Worm (Caenorhabditis elegans): ENCODE results near the gene C46A5.6.
A peak's percentile ranks its signal among the peaks of the same experiment; 100 is the strongest.

The C46A5.6 gene

DNA sequence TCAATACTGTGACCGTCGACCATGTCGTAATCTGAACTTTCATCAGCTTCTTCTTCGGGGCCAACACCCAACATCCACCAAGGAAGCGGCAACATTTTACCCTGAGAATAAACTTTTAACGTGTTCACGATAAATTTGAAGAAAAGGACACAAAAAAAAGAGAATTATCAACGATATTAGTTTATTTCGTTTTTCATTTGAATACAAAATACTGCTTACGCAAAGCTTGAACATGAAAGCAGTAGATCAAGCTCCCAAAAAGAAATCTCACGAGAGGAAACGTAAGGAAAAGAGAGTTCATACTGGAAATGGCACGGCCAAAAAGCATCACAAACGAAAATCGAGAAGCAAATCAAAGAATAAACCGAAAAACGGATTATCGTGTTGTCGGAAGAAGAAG, at the start of gene C46A5.6, which contains the start of gene C46A5.1:
C46A5.6 (minus strand) TSS at position 101 of the 400 bp plus-strand sequence.
C46A5.1 (plus strand) TSS at position 184 of the 400 bp plus-strand sequence.
- TF ChIP-seq snpc-4 (tag; optimal IDR thresholded peaks at IDR 0.05) (no peak), nhr-20 (tag; optimal IDR thresholded peaks at IDR 0.05) (no peak), C16A3.4 (tag; optimal IDR thresholded peaks at IDR 0.05) (no peak), ztf-4 (tag; optimal IDR thresholded peaks at IDR 0.05) (no peak), pqm-1 (tag; optimal IDR thresholded peaks at IDR 0.05) (no peak), grh-1 (GFP tag; IDR thresholded peaks at IDR 0.05) (no peak), lin-35 (GFP tag; optimal IDR thresholded peaks at IDR 0.05) (no peak), aly-2 (tag; optimal IDR thresholded peaks at IDR 0.05) (no peak), aha-1 (tag; optimal IDR thresholded peaks at IDR 0.05) (no peak), egl-13 (tag; optimal IDR thresholded peaks at IDR 0.05) (no peak)

DNA sequence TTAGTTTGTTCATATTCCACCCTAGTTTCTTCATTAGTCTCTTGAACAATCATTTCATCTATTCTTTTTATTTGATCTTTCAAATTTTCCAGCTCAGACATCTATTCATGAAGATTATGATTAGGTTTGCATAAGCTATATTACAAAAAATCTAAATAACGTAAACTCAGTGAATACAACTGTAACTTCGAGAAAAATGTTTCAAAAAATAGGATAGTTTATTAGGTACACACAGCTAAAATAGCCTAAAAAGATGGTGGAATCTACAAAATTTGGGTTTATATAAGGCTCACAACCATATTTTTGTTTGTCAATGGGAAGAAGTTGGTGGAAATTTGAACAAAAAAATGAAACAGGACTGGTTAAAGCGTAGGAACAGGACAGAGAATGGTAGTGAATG, 49.1 kb upstream of the C46A5.6 start, which contains the start of gene zgpa-1:
zgpa-1 (minus strand) TSS at position 101 of the 400 bp plus-strand sequence.
- TF ChIP-seq F16B12.6 (tag; optimal IDR thresholded peaks at IDR 0.05), result no peak
- TF ChIP-seq rnt-1 (tag; optimal IDR thresholded peaks at IDR 0.05), result no peak
- no peak for TF ChIP-seq C34B4.2 (tag; optimal IDR thresholded peaks at IDR 0.05)
- no peak for TF ChIP-seq hpl-2 (GFP tag; optimal IDR thresholded peaks at IDR 0.05)
- no peak for TF ChIP-seq mep-1 (tag; optimal IDR thresholded peaks at IDR 0.05)
- no peak for TF ChIP-seq ztf-4 (tag; optimal IDR thresholded peaks at IDR 0.05)
- no peak for TF ChIP-seq fkh-4 (tag; optimal IDR thresholded peaks at IDR 0.05; ENCODE audit: borderline replicate concordance)
- no peak for TF ChIP-seq ceh-82 (tag; optimal IDR thresholded peaks at IDR 0.05)
- no peak for TF ChIP-seq nhr-77 (tag; optimal IDR thresholded peaks at IDR 0.05)
- no peak for TF ChIP-seq unc-130 (tag; optimal IDR thresholded peaks at IDR 0.05)
- TF ChIP-seq ztf-11 (tag; optimal IDR thresholded peaks at IDR 0.05), result no peak
- TF ChIP-seq ceh-63 (GFP tag; optimal IDR thresholded peaks at IDR 0.05), result no peak
- TF ChIP-seq zip-4 (GFP tag; optimal IDR thresholded peaks at IDR 0.05), result no peak
- TF ChIP-seq nhr-76 (tag; optimal IDR thresholded peaks at IDR 0.05), result no peak
- no peak for TF ChIP-seq pag-3 (tag; optimal IDR thresholded peaks at IDR 0.05; ENCODE audit: borderline replicate concordance, insufficient read depth)
- TF ChIP-seq swsn-7 (tag; optimal IDR thresholded peaks at IDR 0.05), result no peak
- no peak for TF ChIP-seq ceh-8 (GFP tag; optimal IDR thresholded peaks at IDR 0.05)
- TF ChIP-seq efl-1 (optimal IDR thresholded peaks at IDR 0.05), result no peak
- TF ChIP-seq efl-1 (GFP tag; optimal IDR thresholded peaks at IDR 0.05 in 1 of 2), result no peak

DNA sequence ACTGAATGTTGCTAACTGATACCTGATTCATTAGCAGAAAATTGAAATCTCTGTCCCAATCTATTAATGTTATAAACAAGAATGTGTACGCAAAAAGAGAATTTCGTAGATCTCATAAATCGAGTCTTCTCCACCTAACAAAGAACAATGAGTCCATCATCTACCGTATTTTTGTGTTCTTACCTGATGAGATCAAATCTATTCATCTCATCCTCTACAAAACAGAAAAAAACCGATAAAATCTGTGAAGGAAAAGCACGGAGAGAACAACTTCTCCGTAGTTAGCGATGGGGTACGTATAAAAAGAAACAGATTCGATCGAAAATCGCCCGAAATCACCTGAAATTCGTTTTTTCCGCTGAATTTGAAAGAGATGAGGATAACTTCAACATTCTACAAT, 44.9 kb upstream of the C46A5.6 start, which contains the start of gene C33H5.1:
C33H5.1 (plus strand) TSS at position 330 of the 400 bp plus-strand sequence.
- no peak for TF ChIP-seq pqm-1 (tag; optimal IDR thresholded peaks at IDR 0.05)
- TF ChIP-seq blmp-1 (tag; optimal IDR thresholded peaks at IDR 0.05), result peak; percentile 10
- TF ChIP-seq efl-1 (optimal IDR thresholded peaks at IDR 0.05), result no peak
- peak in 1 of 2 experiments; percentile 53 for TF ChIP-seq efl-1 (GFP tag; optimal IDR thresholded peaks at IDR 0.05 in 1 of 2)

DNA sequence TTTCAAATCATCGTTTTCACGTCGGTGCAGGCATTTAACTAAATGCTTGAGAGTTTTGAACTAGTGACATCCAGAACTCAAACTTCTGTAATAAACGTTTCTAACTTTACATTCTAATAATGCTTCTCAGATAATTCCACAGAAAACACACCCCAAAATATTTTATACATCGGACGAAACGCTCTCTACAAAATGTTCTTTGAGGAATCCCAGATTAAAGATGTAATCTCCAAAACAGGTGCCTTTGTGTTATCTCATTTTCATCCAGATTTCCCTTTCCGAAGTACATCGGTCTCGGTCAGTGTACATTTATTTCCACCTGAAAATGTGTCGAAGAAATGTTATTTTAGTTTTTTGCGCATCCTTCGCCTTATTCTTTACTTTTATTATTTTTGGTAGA, 41.1 kb upstream of the C46A5.6 start, which contains the start of gene C33H5.2:
C33H5.2 (plus strand) TSS at position 301 of the 400 bp plus-strand sequence.
- TF ChIP-seq blmp-1 (tag; optimal IDR thresholded peaks at IDR 0.05), result peak; percentile 37
- no peak for TF ChIP-seq nhr-77 (tag; optimal IDR thresholded peaks at IDR 0.05)
- TF ChIP-seq nhr-28 (tag; optimal IDR thresholded peaks at IDR 0.05), result no peak

DNA sequence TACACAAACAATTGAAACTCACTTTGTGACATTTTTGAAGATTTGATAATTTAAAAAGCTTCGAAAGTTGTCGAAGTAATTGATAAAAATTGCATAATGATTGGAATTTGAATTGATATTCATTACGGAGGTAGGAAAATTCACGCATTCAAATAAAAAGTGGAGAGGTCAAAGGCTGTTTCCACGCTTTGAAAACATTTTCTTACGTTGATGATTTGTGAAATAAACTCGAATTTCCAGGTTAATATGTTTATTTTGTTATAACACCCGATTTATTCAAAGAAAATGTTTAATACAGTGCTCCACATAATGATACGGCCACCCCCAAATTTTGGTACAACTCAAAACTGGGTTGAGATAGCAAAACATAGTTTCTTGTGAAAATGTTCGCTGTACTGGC, 39.6 kb upstream of the C46A5.6 start, which contains the start of gene C33H5.16:
C33H5.16 (minus strand) TSS at position 101 of the 400 bp plus-strand sequence.
- TF ChIP-seq tbx-2 (tag; optimal IDR thresholded peaks at IDR 0.05) (no peak), sox-4 (tag; optimal IDR thresholded peaks at IDR 0.05) (no peak), ceh-88 (GFP tag; IDR thresholded peaks at IDR 0.05) (no peak), hpl-2 (GFP tag; optimal IDR thresholded peaks at IDR 0.05) (no peak), ceh-8 (GFP tag; optimal IDR thresholded peaks at IDR 0.05) (no peak), vab-15 (tag; optimal IDR thresholded peaks at IDR 0.05) (no peak), ets-5 (GFP tag; IDR thresholded peaks at IDR 0.05) (no peak), pqm-1 (tag; optimal IDR thresholded peaks at IDR 0.05) (no peak), efl-3 (GFP tag; optimal IDR thresholded peaks at IDR 0.05) (no peak), isw-1 (GFP tag; IDR thresholded peaks at IDR 0.05) (no peak), tlp-1 (tag; optimal IDR thresholded peaks at IDR 0.05) (no peak), lin-15B (tag; optimal IDR thresholded peaks at IDR 0.05) (no peak), mab-9 (GFP tag; IDR thresholded peaks at IDR 0.05) (no peak), aly-2 (tag; optimal IDR thresholded peaks at IDR 0.05) (no peak), snpc-4 (tag; optimal IDR thresholded peaks at IDR 0.05) (no peak), Y116A8C.19 (tag; optimal IDR thresholded peaks at IDR 0.05; ENCODE audit: borderline replicate concordance) (no peak), nhr-85 (tag) (no peak), F16B12.6 (tag; optimal IDR thresholded peaks at IDR 0.05) (no peak), elt-3 (tag; optimal IDR thresholded peaks at IDR 0.05) (no peak), unc-30 (tag; optimal IDR thresholded peaks at IDR 0.05) (no peak)

Data from whole organism, L1 larva.